Worm (Caenorhabditis elegans) whole organism, L3 larva: Measurements from ENCODE around the gene F07E5.12.

Experiments used
- elt-2 ChIP-seq: sonication (generic microtip); optimal IDR thresholded peaks from 2 replicates; lab custom pipeline; 2016; ENCODE audit warnings: missing genetic modification reagents, mild to moderate bottlenecking, missing genetic modification characterization, missing compliant biosample characterization
- eor-1 ChIP-seq, 2 experiments: fragments of 150-350 bp; optimal IDR thresholded peaks; 2 replicates each; lab custom pipeline; 2014 to 2018; ENCODE audit warnings: missing biosample characterization in 2 of 2, missing genetic modification characterization in 2 of 2
- nhr-77 ChIP-seq: fragments of 150-350 bp; optimal IDR thresholded peaks from 2 replicates; lab custom pipeline; 2014; ENCODE audit warnings: missing biosample characterization, missing genetic modification characterization
- tbx-2 ChIP-seq: sonication (generic microtip); optimal IDR thresholded peaks from 2 replicates; lab custom pipeline; 2016; ENCODE audit warnings: mild to moderate bottlenecking, missing genetic modification characterization, missing compliant biosample characterization
- ztf-11 ChIP-seq: fragments of 150-350 bp; optimal IDR thresholded peaks from 2 replicates; lab custom pipeline; 2014; ENCODE audit warnings: missing biosample characterization, missing genetic modification characterization

DNA sequence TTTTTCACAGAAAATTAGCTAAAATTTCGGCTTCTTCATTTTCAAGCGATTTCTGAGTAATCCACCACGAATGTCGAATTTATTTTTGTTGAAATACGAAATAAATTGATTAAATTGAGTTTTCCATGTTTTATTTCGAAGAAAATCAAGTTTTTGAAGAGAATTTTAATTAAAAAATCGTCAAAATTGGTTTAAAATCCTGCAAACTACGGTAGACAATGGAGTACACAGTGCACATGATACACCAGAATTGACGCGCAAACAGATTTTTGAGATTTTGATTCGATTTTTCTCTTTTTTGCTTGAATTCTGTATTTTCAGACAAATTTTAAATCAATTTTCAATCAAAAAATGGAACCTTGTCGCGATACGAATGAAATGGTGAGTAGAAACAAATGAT is 34.5 kb upstream of the F07E5.12 start, which contains the start of gene F59H6.14:
- TF ChIP-seq nhr-77 (tag; lab: Kevin White, UChicago) (no peak), eor-1 (tag; optimal IDR thresholded peaks at IDR 0.05; lab: Kevin White, UChicago) (no peak), ztf-11 (tag; lab: Kevin White, UChicago) (no peak), elt-2 (tag; lab: Kevin White, UChicago) (no peak), tbx-2 (tag; lab: Kevin White, UChicago) (no peak)
